Worm (Caenorhabditis elegans) whole organism, midembryonic: ENCODE results near the gene srx-47.

Experiments
- T22C8.4 ChIP-seq: fragments of 200-800 bp; sonication (Bioruptor generic); IDR thresholded peaks from 2 replicates; pipeline ENCODE4 v1.3.6; 2022; ENCODE audit warnings: missing genetic modification characterization, missing compliant biosample characterization
- klf-2 ChIP-seq: fragments of 200-800 bp; sonication (Bioruptor generic); conservative IDR thresholded peaks from 2 replicates; pipeline ENCODE4 v1.3.6; 2022; ENCODE audit warnings: missing genetic modification reagents, missing genetic modification characterization, missing compliant biosample characterization

- no peak for TF ChIP-seq klf-2 (GFP tag; lab: Robert Waterston, UW)
- no peak for TF ChIP-seq T22C8.4 (GFP tag; lab: Robert Waterston, UW)
Measured at ce11 chrV:9303026-9303425, 46.8 kb upstream of the srx-47 start, which contains the start of gene nhr-39.
